Worm (Caenorhabditis elegans) whole organism, L2 larva: ENCODE measurements around the gene C50A2.7.

ENCODE experiments used
- C34F6.9 ChIP-seq: fragments of 150-350 bp; optimal IDR thresholded peaks from 2 replicates; lab custom pipeline; 2014; ENCODE audit warnings: missing biosample characterization, missing genetic modification characterization
- R02D3.7 ChIP-seq: fragments of 150-350 bp; optimal IDR thresholded peaks from 2 replicates; lab custom pipeline; 2014; ENCODE audit warnings: missing biosample characterization, missing genetic modification characterization
- Y55F3AM.14 ChIP-seq: fragments of 200-800 bp; sonication (Bioruptor generic); optimal IDR thresholded peaks from 2 replicates; lab custom pipeline; 2018; ENCODE audit warnings: mild to moderate bottlenecking, missing genetic modification characterization, missing compliant biosample characterization
- aly-2 ChIP-seq: fragments of 150-350 bp; optimal IDR thresholded peaks from 2 replicates; lab custom pipeline; 2014; ENCODE audit warnings: missing biosample characterization, missing genetic modification characterization
- ama-1 ChIP-seq: fragments of 150-350 bp; optimal IDR thresholded peaks from 2 replicates; lab custom pipeline; 2018; ENCODE audit warnings: inconsistent platforms
- ceh-16 ChIP-seq: fragments of 150-350 bp; optimal IDR thresholded peaks from 2 replicates; lab custom pipeline; 2014; ENCODE audit warnings: missing biosample characterization, missing genetic modification characterization
- crh-2 ChIP-seq: sonication (generic microtip); optimal IDR thresholded peaks from 2 replicates; lab custom pipeline; 2017; ENCODE audit warnings: missing biosample characterization, missing genetic modification characterization
- elt-1 ChIP-seq: fragments of 150-350 bp; optimal IDR thresholded peaks from 2 replicates; lab custom pipeline; 2014; ENCODE audit warnings: missing biosample characterization, missing genetic modification characterization
- elt-3 ChIP-seq: sonication (generic microtip); optimal IDR thresholded peaks from 2 replicates; lab custom pipeline; 2017; ENCODE audit warnings: missing biosample characterization, missing genetic modification characterization
- fos-1 ChIP-seq: fragments of 150-350 bp; optimal IDR thresholded peaks from 2 replicates; lab custom pipeline; 2014; ENCODE audit warnings: missing biosample characterization, missing genetic modification characterization
- gmeb-1 ChIP-seq: fragments of 150-350 bp; optimal IDR thresholded peaks from 2 replicates; lab custom pipeline; 2014; ENCODE audit warnings: missing biosample characterization, missing genetic modification characterization
- lin-11 ChIP-seq: fragments of 150-350 bp; sonication (generic microtip); optimal IDR thresholded peaks from 2 replicates; lab custom pipeline; 2014; ENCODE audit warnings: missing biosample characterization, missing genetic modification characterization, inconsistent platforms, mixed read lengths
- lin-39 ChIP-seq: fragments of 150-350 bp; optimal IDR thresholded peaks from 2 replicates; lab custom pipeline; 2014; ENCODE audit warnings: missing biosample characterization, missing genetic modification reagents, missing genetic modification characterization
- lsy-2 ChIP-seq, 2 experiments: fragments of 150-350 bp in 1 of 2; sonication (generic microtip) in 1 of 2; optimal IDR thresholded peaks; 2 replicates each; lab custom pipeline; 2014 to 2017; ENCODE audit warnings: missing biosample characterization in 2 of 2, missing genetic modification characterization in 2 of 2
- mab-5 ChIP-seq: fragments of 150-350 bp; optimal IDR thresholded peaks from 2 replicates; lab custom pipeline; 2014; ENCODE audit warnings: missing biosample characterization, missing genetic modification characterization
- mbf-1 ChIP-seq: sonication (generic microtip); optimal IDR thresholded peaks from 2 replicates; lab custom pipeline; 2017; ENCODE audit warnings: missing biosample characterization, missing genetic modification characterization
- nhr-12 ChIP-seq: fragments of 150-350 bp; optimal IDR thresholded peaks from 2 replicates; lab custom pipeline; 2014; ENCODE audit warnings: missing biosample characterization, missing genetic modification characterization
- nhr-129 ChIP-seq: fragments of 150-350 bp; optimal IDR thresholded peaks from 2 replicates; lab custom pipeline; 2014; ENCODE audit warnings: missing biosample characterization, missing genetic modification characterization
- nhr-21 ChIP-seq: fragments of 150-350 bp; optimal IDR thresholded peaks from 2 replicates; lab custom pipeline; 2014; ENCODE audit warnings: missing biosample characterization, missing genetic modification characterization
- nhr-23 ChIP-seq: fragments of 150-350 bp; optimal IDR thresholded peaks from 2 replicates; lab custom pipeline; 2014; ENCODE audit warnings: missing biosample characterization, missing genetic modification reagents, missing genetic modification characterization
- nhr-25 ChIP-seq: fragments of 150-350 bp; sonication (generic microtip); optimal IDR thresholded peaks from 3 replicates; lab custom pipeline; 2014; ENCODE audit warnings: missing biosample characterization, missing genetic modification characterization
- nhr-6 ChIP-seq: fragments of 150-350 bp; optimal IDR thresholded peaks from 2 replicates; lab custom pipeline; 2014; ENCODE audit warnings: missing biosample characterization, missing genetic modification characterization
- sma-9 ChIP-seq, 2 experiments: fragments of 150-350 bp in 1 of 2; sonication (generic microtip) in 1 of 2; optimal IDR thresholded peaks; 2 replicates each; lab custom pipeline; 2014 to 2016; ENCODE audit warnings: missing genetic modification characterization in 2 of 2, mild to moderate bottlenecking in 1 of 2, missing biosample characterization in 1 of 2, missing compliant biosample characterization in 1 of 2, missing genetic modification reagents in 1 of 2, moderate library complexity in 1 of 2
- snpc-4 ChIP-seq: fragments of 150-350 bp; optimal IDR thresholded peaks from 2 replicates; lab custom pipeline; 2014; ENCODE audit warnings: missing biosample characterization, missing genetic modification characterization
- unc-55 ChIP-seq: fragments of 150-350 bp; sonication (generic microtip); optimal IDR thresholded peaks from 3 replicates; lab custom pipeline; 2014; ENCODE audit warnings: missing biosample characterization, missing genetic modification reagents, missing genetic modification characterization
- zag-1 ChIP-seq: fragments of 150-350 bp; optimal IDR thresholded peaks from 2 replicates; lab custom pipeline; 2014; ENCODE audit warnings: missing biosample characterization, missing genetic modification characterization
- ztf-11 ChIP-seq: sonication (generic microtip); optimal IDR thresholded peaks from 2 replicates; lab custom pipeline; 2017; ENCODE audit warnings: missing biosample characterization, missing genetic modification characterization
- ztf-4 ChIP-seq: fragments of 150-350 bp; optimal IDR thresholded peaks from 2 replicates; lab custom pipeline; 2014; ENCODE audit warnings: missing biosample characterization, missing genetic modification characterization

The C50A2.7 gene

DNA sequence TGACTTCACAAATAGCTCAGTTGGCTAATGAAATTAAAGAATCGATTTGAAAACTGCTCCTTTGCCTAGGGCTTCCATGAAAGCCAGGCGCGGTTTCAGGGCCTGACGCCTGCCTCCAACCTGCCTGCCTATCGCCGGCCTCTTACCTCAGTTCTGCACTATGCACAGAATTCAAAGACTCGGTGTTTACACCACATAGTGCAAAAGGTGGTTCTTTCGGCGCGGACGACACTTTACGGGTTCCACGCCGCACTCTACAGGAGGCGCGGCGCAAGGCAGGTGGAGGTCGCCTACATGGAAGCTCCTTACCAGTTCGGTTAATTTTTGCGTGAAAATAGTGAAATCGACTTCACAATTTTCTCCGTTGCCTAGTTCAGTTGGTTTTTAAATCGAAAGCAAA is 46.6 kb downstream of the C50A2.7 start:
- TF ChIP-seq elt-1 (tag; lab: Kevin White, UChicago) (no peak), crh-2 (tag; lab: Kevin White, UChicago) (no peak), mbf-1 (no peak), R02D3.7 (tag; lab: Kevin White, UChicago) (no peak), nhr-12 (tag; lab: Kevin White, UChicago) (no peak), gmeb-1 (tag; lab: Kevin White, UChicago) (no peak), nhr-25 (tag; lab: Kevin White, UChicago) (no peak), nhr-23 (tag; lab: Kevin White, UChicago) (no peak), lin-39 (tag; lab: Kevin White, UChicago) (no peak), mab-5 (tag; lab: Kevin White, UChicago) (no peak), ama-1 (lab: Kevin White, UChicago) (no peak), ztf-4 (tag; lab: Kevin White, UChicago) (no peak), aly-2 (no peak), lin-11 (tag; lab: Kevin White, UChicago) (no peak), nhr-129 (tag; lab: Kevin White, UChicago) (no peak)

- TF ChIP-seq gmeb-1 (tag; lab: Kevin White, UChicago) (no peak), aly-2 (no peak), fos-1 (tag; lab: Kevin White, UChicago) (peak; percentile 78), snpc-4 (tag; lab: Kevin White, UChicago) (peak; percentile 62), sma-9 (GFP tag; optimal IDR thresholded peaks at IDR 0.05; lab: Kevin White, UChicago) (no peak), sma-9 (tag; optimal IDR thresholded peaks at IDR 0.05; lab: Kevin White, UChicago) (no peak)
Measured at ce11 chrIV:1211902-1212301, 48.7 kb downstream of the C50A2.7 start.

DNA sequence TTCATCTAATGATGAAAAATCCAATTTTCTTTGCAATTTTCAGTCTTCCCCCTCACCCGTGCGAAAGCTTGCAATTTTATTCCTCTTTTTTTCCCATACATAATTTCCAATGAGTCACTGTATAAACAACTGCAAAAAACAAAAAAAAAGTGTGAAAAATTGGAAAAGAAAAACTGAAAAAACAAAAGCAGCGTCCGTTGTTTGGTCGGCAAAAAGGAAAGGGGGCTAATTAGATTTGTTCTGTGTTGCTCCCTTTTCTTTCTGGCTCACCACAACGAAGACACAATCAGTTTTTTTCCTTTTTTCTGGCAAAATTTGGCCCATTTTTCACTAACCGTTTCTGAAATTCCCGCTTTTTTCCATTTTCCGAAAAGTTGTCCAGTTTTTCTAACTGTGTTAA is 49.1 kb downstream of the C50A2.7 start:
- TF ChIP-seq sma-9 (GFP tag; optimal IDR thresholded peaks at IDR 0.05; lab: Kevin White, UChicago) (no peak), sma-9 (tag; optimal IDR thresholded peaks at IDR 0.05; lab: Kevin White, UChicago) (no peak), mbf-1 (no peak), mab-5 (tag; lab: Kevin White, UChicago) (no peak), elt-3 (tag; lab: Kevin White, UChicago) (no peak), zag-1 (no peak), nhr-6 (tag; lab: Kevin White, UChicago) (no peak), fos-1 (tag; lab: Kevin White, UChicago) (no peak), nhr-23 (tag; lab: Kevin White, UChicago) (no peak), ztf-11 (tag; lab: Kevin White, UChicago) (no peak), Y55F3AM.14 (GFP tag; lab: Kevin White, UChicago) (no peak), nhr-21 (tag; lab: Kevin White, UChicago) (no peak), ceh-16 (tag; lab: Kevin White, UChicago) (no peak)

DNA sequence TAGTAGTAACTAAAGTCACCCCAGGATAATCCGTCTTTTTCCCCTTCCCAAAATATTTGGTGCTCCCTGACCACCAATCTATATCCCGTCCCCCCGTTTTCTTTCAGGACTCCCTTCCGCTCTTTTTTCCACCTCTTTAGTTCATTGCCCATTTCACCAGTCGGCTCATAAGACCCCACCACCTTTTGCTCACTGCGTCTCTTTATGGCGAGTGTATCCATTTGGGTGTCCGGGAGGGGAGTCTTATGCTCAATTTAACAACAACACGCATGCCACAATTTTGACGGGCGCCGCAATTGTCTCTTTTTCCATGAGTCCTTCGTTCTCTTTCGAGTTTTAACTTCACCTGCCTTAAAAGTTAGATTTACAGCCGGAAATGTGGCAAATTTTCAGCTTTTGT is 50.0 kb downstream of the C50A2.7 start:
- TF ChIP-seq C34F6.9 (tag; lab: Kevin White, UChicago): peak; percentile 38
- TF ChIP-seq nhr-129 (tag; lab: Kevin White, UChicago): peak; percentile 38
- no peak for TF ChIP-seq sma-9 (GFP tag; optimal IDR thresholded peaks at IDR 0.05; lab: Kevin White, UChicago)
- no peak for TF ChIP-seq sma-9 (tag; optimal IDR thresholded peaks at IDR 0.05; lab: Kevin White, UChicago)
- TF ChIP-seq lsy-2 (tag; optimal IDR thresholded peaks at IDR 0.05; lab: Kevin White, UChicago): peak in 1 of 2 experiments; percentile 31
- TF ChIP-seq lin-11 (tag; lab: Kevin White, UChicago): peak; percentile 49
- TF ChIP-seq nhr-6 (tag; lab: Kevin White, UChicago): no peak
- TF ChIP-seq unc-55 (GFP tag; lab: Kevin White, UChicago): peak; percentile 38
- no peak for TF ChIP-seq ama-1 (lab: Kevin White, UChicago)
- no peak for TF ChIP-seq Y55F3AM.14 (GFP tag; lab: Kevin White, UChicago)
- no peak for TF ChIP-seq R02D3.7 (tag; lab: Kevin White, UChicago)
- TF ChIP-seq, all 48 proteins: peak for 5
